Worm (Caenorhabditis elegans) whole organism, L1 larva: ENCODE results near the gene smg-4.

Experiments
- C04F5.9 ChIP-seq: sonication (generic microtip); optimal IDR thresholded peaks from 2 replicates; lab custom pipeline; 2016; ENCODE audit warnings: missing genetic modification characterization, missing compliant biosample characterization
- C34B4.2 ChIP-seq: sonication (generic microtip); optimal IDR thresholded peaks from 2 replicates; lab custom pipeline; 2017; ENCODE audit warnings: mild to moderate bottlenecking, missing genetic modification characterization, missing compliant biosample characterization
- ama-1 ChIP-seq: fragments of 150-350 bp; optimal IDR thresholded peaks from 2 replicates; lab custom pipeline; 2014
- blmp-1 ChIP-seq: fragments of 150-350 bp; optimal IDR thresholded peaks from 2 replicates; lab custom pipeline; 2014; ENCODE audit warnings: missing biosample characterization, missing genetic modification characterization
- ceh-63 ChIP-seq: fragments of 200-800 bp; sonication (Bioruptor generic); optimal IDR thresholded peaks from 2 replicates; lab custom pipeline; 2018; ENCODE audit warnings: mild to moderate bottlenecking, missing genetic modification characterization, missing compliant biosample characterization
- ceh-8 ChIP-seq: fragments of 200-800 bp; sonication (Bioruptor generic); optimal IDR thresholded peaks from 2 replicates; lab custom pipeline; 2018; ENCODE audit warnings: mild to moderate bottlenecking, missing genetic modification characterization, moderate library complexity, missing compliant biosample characterization
- ceh-88 ChIP-seq: fragments of 200-800 bp; sonication (Bioruptor generic); IDR thresholded peaks from 2 replicates; pipeline ENCODE4 v1.3.6; 2022; ENCODE audit warnings: missing genetic modification characterization, missing compliant biosample characterization
- ces-1 ChIP-seq: fragments of 150-350 bp; optimal IDR thresholded peaks from 2 replicates; lab custom pipeline; 2014; ENCODE audit warnings: missing biosample characterization, missing genetic modification reagents, missing genetic modification characterization
- dsc-1 ChIP-seq: sonication (generic microtip); optimal IDR thresholded peaks from 2 replicates; lab custom pipeline; 2016; ENCODE audit warnings: mild to moderate bottlenecking, missing genetic modification characterization, missing compliant biosample characterization
- efl-1 ChIP-seq, 4 experiments: fragments of 150-350 bp; optimal IDR thresholded peaks in 3 of 4; peaks in 1 of 4; 1 replicate in 1 of 4; 2 replicates in 3 of 4; lab custom pipeline; 2014; ENCODE audit warnings: missing biosample characterization in 2 of 4, missing genetic modification characterization in 2 of 4, missing genetic modification reagents in 2 of 4
- efl-3 ChIP-seq: fragments of 200-800 bp; sonication (Bioruptor generic); optimal IDR thresholded peaks from 2 replicates; lab custom pipeline; 2018; ENCODE audit warnings: mild to moderate bottlenecking, missing genetic modification characterization, missing compliant biosample characterization
- egl-13 ChIP-seq: sonication (generic microtip); optimal IDR thresholded peaks from 2 replicates; lab custom pipeline; 2016; ENCODE audit warnings: missing genotype, missing genetic modification reagents, missing genetic modification characterization, missing compliant biosample characterization
- elt-3 ChIP-seq, 6 experiments: fragments of 150-350 bp in 1 of 6; sonication (generic microtip); optimal IDR thresholded peaks; 2 replicates each; lab custom pipeline; 2017 to 2018; ENCODE audit warnings: missing biosample characterization in 6 of 6, missing genetic modification characterization in 6 of 6, inconsistent platforms in 1 of 6
- ets-5 ChIP-seq: fragments of 200-800 bp; sonication (Bioruptor generic); IDR thresholded peaks from 2 replicates; pipeline ENCODE4 v1.3.6; 2022; ENCODE audit warnings: missing genetic modification characterization, missing compliant biosample characterization
- fkh-4 ChIP-seq: sonication (generic microtip); optimal IDR thresholded peaks from 2 replicates; lab custom pipeline; 2016; ENCODE audit warnings: missing compliant biosample characterization, missing genetic modification characterization, borderline replicate concordance
- hlh-4 ChIP-seq: sonication (generic microtip); optimal IDR thresholded peaks from 2 replicates; lab custom pipeline; 2016; ENCODE audit warnings: mild to moderate bottlenecking, missing genetic modification characterization, missing compliant biosample characterization
- hpl-2 ChIP-seq: fragments of 150-350 bp; optimal IDR thresholded peaks from 2 replicates; lab custom pipeline; 2014; ENCODE audit warnings: missing biosample characterization, missing genetic modification reagents, missing genetic modification characterization
- irx-1 ChIP-seq: sonication (generic microtip); optimal IDR thresholded peaks from 2 replicates; lab custom pipeline; 2016; ENCODE audit warnings: missing genetic modification characterization, missing compliant biosample characterization
- lin-13 ChIP-seq: fragments of 150-350 bp; optimal IDR thresholded peaks from 2 replicates; lab custom pipeline; 2014; ENCODE audit warnings: missing biosample characterization, missing genetic modification reagents, missing genetic modification characterization
- lin-14 ChIP-seq: fragments of 200-800 bp; sonication (Bioruptor generic); optimal IDR thresholded peaks from 2 replicates; lab custom pipeline; 2018; ENCODE audit warnings: mild to moderate bottlenecking, missing genetic modification characterization, moderate library complexity, missing compliant biosample characterization
- lir-3 ChIP-seq: sonication (generic microtip); optimal IDR thresholded peaks from 2 replicates; lab custom pipeline; 2016; ENCODE audit warnings: mild to moderate bottlenecking, missing genetic modification characterization, moderate library complexity, missing compliant biosample characterization; ENCODE audit not compliant: poor library complexity
- mdl-1 ChIP-seq, 2 experiments: fragments of 150-350 bp; optimal IDR thresholded peaks; 2 replicates each; lab custom pipeline; 2014 to 2017; ENCODE audit warnings: missing biosample characterization in 2 of 2, missing genetic modification characterization in 2 of 2, inconsistent platforms in 1 of 2
- nhr-12 ChIP-seq: sonication (generic microtip); optimal IDR thresholded peaks from 2 replicates; lab custom pipeline; 2017; ENCODE audit warnings: missing biosample characterization, missing genetic modification characterization
- nhr-19 ChIP-seq: fragments of 200-800 bp; sonication (Bioruptor generic); conservative IDR thresholded peaks from 2 replicates; pipeline ENCODE4 v1.3.6; 2022; ENCODE audit warnings: missing genetic modification characterization, missing compliant biosample characterization
- nhr-47 ChIP-seq: sonication (generic microtip); optimal IDR thresholded peaks from 2 replicates; lab custom pipeline; 2016; ENCODE audit warnings: mild to moderate bottlenecking, missing genetic modification characterization, moderate library complexity, missing compliant biosample characterization
- nhr-76 ChIP-seq: sonication (generic microtip); optimal IDR thresholded peaks from 2 replicates; lab custom pipeline; 2017; ENCODE audit warnings: missing biosample characterization, missing genetic modification characterization
- nhr-85 ChIP-seq: sonication (generic microtip); peaks from one replicate; lab custom pipeline; 2016; ENCODE audit warnings: missing genetic modification characterization, inconsistent platforms, missing compliant biosample characterization
- nhr-90 ChIP-seq: sonication (generic microtip); optimal IDR thresholded peaks from 2 replicates; lab custom pipeline; 2016; ENCODE audit warnings: mild to moderate bottlenecking, missing genetic modification characterization, missing compliant biosample characterization; ENCODE audit not compliant: poor library complexity
- pax-3 ChIP-seq: fragments of 200-800 bp; sonication (Bioruptor generic); optimal IDR thresholded peaks from 2 replicates; lab custom pipeline; 2018; ENCODE audit warnings: mild to moderate bottlenecking, missing genetic modification characterization, moderate library complexity, missing compliant biosample characterization
- pqm-1 ChIP-seq: sonication (generic microtip); optimal IDR thresholded peaks from 3 replicates; lab custom pipeline; 2017; ENCODE audit warnings: missing biosample characterization, missing genetic modification characterization
- rnt-1 ChIP-seq: sonication (generic microtip); optimal IDR thresholded peaks from 2 replicates; lab custom pipeline; 2016; ENCODE audit warnings: mild to moderate bottlenecking, missing genetic modification characterization, moderate library complexity, missing compliant biosample characterization
- skn-1 ChIP-seq: fragments of 150-350 bp; optimal IDR thresholded peaks from 2 replicates; lab custom pipeline; 2014; ENCODE audit warnings: missing biosample characterization, missing genetic modification characterization
- swsn-7 ChIP-seq: sonication (generic microtip); optimal IDR thresholded peaks from 2 replicates; lab custom pipeline; 2016; ENCODE audit warnings: missing genetic modification characterization, missing compliant biosample characterization
- unc-130 ChIP-seq: fragments of 150-350 bp; optimal IDR thresholded peaks from 2 replicates; lab custom pipeline; 2017; ENCODE audit warnings: missing biosample characterization, missing genetic modification characterization, inconsistent platforms
- unc-30 ChIP-seq: sonication (generic microtip); optimal IDR thresholded peaks from 2 replicates; lab custom pipeline; 2017; ENCODE audit warnings: missing biosample characterization, missing genetic modification characterization
- unc-62 ChIP-seq: fragments of 150-350 bp; optimal IDR thresholded peaks from 2 replicates; lab custom pipeline; 2014; ENCODE audit warnings: missing biosample characterization, missing genetic modification reagents, missing genetic modification characterization
- zag-1 ChIP-seq: fragments of 150-350 bp; optimal IDR thresholded peaks from 2 replicates; lab custom pipeline; 2014; ENCODE audit warnings: missing biosample characterization, missing genetic modification characterization
- ztf-11 ChIP-seq, 2 experiments: sonication (generic microtip); optimal IDR thresholded peaks; 2 replicates each; lab custom pipeline; 2016 to 2017; ENCODE audit warnings: missing genetic modification characterization in 2 of 2, missing biosample characterization in 1 of 2, missing compliant biosample characterization in 1 of 2

smg-4 gene

DNA sequence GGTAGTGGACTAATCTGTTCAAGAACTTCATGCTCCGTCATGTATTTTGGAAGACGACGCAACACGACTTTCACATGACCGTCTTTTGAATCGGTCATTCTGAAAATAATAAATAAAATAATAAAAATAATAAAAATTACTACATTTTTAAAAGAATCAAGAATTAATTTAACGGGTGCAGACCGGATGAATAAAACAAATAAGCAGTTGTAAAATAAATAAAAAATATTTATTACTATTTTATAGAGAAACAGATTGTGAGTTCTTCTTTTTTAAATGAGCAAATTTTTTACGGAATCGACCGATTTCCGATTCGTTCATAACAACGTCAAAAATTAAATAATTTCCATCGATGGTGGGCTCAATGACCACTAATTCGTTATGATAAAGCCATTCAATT lies at the start of gene smg-4:
TSS of gene smg-4 (minus strand) at position 101 of the 400 bp plus-strand sequence.
- TF ChIP-seq unc-30 (tag; lab: Kevin White, UChicago) = no peak
- TF ChIP-seq ceh-8 (GFP tag; lab: Kevin White, UChicago) = no peak
- no peak for TF ChIP-seq blmp-1 (tag; lab: Kevin White, UChicago)
- TF ChIP-seq pqm-1 = no peak
- no peak for TF ChIP-seq unc-62 (GFP tag; lab: Kevin White, UChicago)
- no peak for TF ChIP-seq dsc-1

DNA sequence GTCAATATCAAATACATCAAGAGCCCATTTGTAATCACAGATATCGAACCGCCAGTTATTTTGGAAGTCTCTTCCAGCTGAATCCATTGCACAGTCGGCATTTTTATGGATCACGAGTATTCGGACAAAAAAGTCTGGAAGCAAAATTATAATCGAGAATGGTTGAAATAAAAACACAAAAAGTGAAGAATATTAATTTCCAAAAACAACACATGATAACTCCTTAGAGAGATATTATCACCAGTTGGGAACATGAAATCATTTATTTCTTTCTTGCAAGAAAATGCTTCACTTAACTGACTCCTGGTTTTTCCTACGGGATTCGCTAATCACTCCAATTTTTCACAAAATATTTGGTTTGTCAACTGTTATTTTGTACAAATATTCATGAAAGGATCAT lies 46.6 kb upstream of the smg-4 start, which contains the start of gene str-2:
TSS of gene str-2 (minus strand) at position 101 of the 400 bp plus-strand sequence.
- no peak for TF ChIP-seq pax-3 (tag; lab: Kevin White, UChicago)
- no peak for TF ChIP-seq rnt-1 (tag; lab: Kevin White, UChicago)
- no peak for TF ChIP-seq nhr-76 (tag; lab: Kevin White, UChicago)
- no peak for TF ChIP-seq nhr-85 (tag; lab: Kevin White, UChicago)
- TF ChIP-seq C34B4.2 = no peak
- TF ChIP-seq nhr-12 (tag; lab: Kevin White, UChicago) = no peak
- no peak for TF ChIP-seq efl-3 (GFP tag; lab: Kevin White, UChicago)
- TF ChIP-seq nhr-90 (tag; lab: Kevin White, UChicago) = no peak
- TF ChIP-seq nhr-19 (GFP tag; lab: Robert Waterston, UW) = no peak
- no peak for TF ChIP-seq mdl-1 (tag; optimal IDR thresholded peaks at IDR 0.05; lab: Kevin White, UChicago)
- no peak for TF ChIP-seq zag-1 (tag; lab: Kevin White, UChicago)
- TF ChIP-seq lir-3 (tag; lab: Kevin White, UChicago) = no peak
- TF ChIP-seq irx-1 (tag; lab: Kevin White, UChicago) = no peak
- TF ChIP-seq unc-130 (tag; lab: Kevin White, UChicago) = no peak
- TF ChIP-seq fkh-4 (tag; lab: Kevin White, UChicago) = no peak

DNA sequence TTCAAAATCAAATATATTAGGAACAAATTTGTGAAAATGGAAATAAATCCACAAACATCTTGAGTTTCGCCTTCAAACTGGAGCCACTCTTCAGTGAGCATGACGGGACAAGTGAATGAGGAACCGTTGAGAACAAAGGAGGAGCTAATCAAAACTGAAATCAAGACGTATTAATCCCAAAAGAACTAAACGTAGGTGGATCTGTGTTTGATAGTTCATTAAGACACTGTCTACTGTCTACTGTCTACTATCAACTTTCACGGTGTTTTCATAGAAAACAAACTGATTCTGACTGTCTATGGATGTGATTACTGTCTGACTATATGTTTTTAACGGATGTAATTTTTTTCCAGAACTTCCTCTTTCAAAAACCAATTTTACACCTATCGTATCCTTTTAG lies 44.2 kb upstream of the smg-4 start, which contains the start of gene str-193:
TSS of gene str-193 (minus strand) at position 101 of the 400 bp plus-strand sequence.
- no peak for TF ChIP-seq dsc-1
- TF ChIP-seq ces-1 (GFP tag; lab: Kevin White, UChicago) = no peak
- TF ChIP-seq egl-13 (tag; lab: Kevin White, UChicago) = no peak
- no peak for TF ChIP-seq elt-3 (tag; optimal IDR thresholded peaks at IDR 0.05; lab: Kevin White, UChicago)
- TF ChIP-seq swsn-7 = no peak
- TF ChIP-seq mdl-1 (tag; optimal IDR thresholded peaks at IDR 0.05; lab: Kevin White, UChicago) = no peak
- TF ChIP-seq skn-1 (tag; lab: Kevin White, UChicago) = no peak
- no peak for TF ChIP-seq ets-5 (GFP tag; lab: Robert Waterston, UW)
- no peak for TF ChIP-seq ama-1 (lab: Kevin White, UChicago)
- TF ChIP-seq zag-1 (tag; lab: Kevin White, UChicago) = no peak
- TF ChIP-seq hlh-4 (tag; lab: Kevin White, UChicago) = no peak
- TF ChIP-seq lin-13 (GFP tag; lab: Kevin White, UChicago) = no peak
- no peak for TF ChIP-seq hpl-2 (GFP tag; lab: Kevin White, UChicago)
- no peak for TF ChIP-seq nhr-12 (tag; lab: Kevin White, UChicago)
- no peak for TF ChIP-seq C04F5.9
- TF ChIP-seq ceh-88 (GFP tag; lab: Robert Waterston, UW) = no peak
- no peak for TF ChIP-seq nhr-47 (tag; lab: Kevin White, UChicago)
- TF ChIP-seq lin-14 (GFP tag; lab: Kevin White, UChicago) = no peak
- TF ChIP-seq ceh-63 (GFP tag; lab: Kevin White, UChicago) = no peak

DNA sequence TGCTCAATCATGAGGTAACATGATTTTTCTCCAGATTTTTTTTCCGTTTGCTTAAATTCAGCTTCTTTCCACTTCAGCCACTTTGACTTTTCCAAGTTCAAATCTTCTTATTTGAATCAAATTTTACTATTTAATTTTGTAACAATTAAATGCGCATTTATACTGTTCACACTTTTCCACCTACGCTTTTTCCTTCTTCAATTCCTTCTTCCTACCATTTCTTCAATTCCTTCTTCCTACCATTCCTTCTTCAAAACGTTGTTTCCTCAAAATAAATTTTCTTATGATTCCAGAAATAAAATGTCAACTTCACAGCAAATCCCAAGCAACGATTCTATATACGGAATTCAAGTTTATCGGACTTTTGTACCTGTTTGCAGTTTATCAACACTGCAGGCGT lies 38.8 kb upstream of the smg-4 start, which contains the start of gene sru-31:
TSS of gene sru-31 (plus strand) at position 301 of the 400 bp plus-strand sequence.
- TF ChIP-seq ztf-11 (tag; optimal IDR thresholded peaks at IDR 0.05; lab: Kevin White, UChicago) (no peak), efl-1 (optimal IDR thresholded peaks at IDR 0.05; lab: Kevin White, UChicago) (no peak), efl-1 (GFP tag; optimal IDR thresholded peaks at IDR 0.05 in 1 of 2; lab: Kevin White, UChicago) (peak in 1 of 2 experiments; percentile 58)
